Worm (Caenorhabditis elegans) whole organism, L4/young adult: ENCODE data around the gene dhs-7.

Source experiments
- W03F9.2 ChIP-seq: fragments of 150-350 bp; optimal IDR thresholded peaks from 2 replicates; lab custom pipeline; 2014; ENCODE audit warnings: missing biosample characterization, missing genetic modification characterization
- dao-5 ChIP-seq: sonication (generic microtip); optimal IDR thresholded peaks from 2 replicates; lab custom pipeline; 2016; ENCODE audit warnings: missing genotype, missing genetic modification characterization, moderate library complexity, missing compliant biosample characterization
- him-1 ChIP-seq: sonication (generic microtip); optimal IDR thresholded peaks from 2 replicates; lab custom pipeline; 2016; ENCODE audit warnings: missing genotype, missing genetic modification reagents, missing genetic modification characterization, missing compliant biosample characterization

- TF ChIP-seq him-1 (no peak), W03F9.2 (tag; lab: Kevin White, UChicago) (no peak), dao-5 (no peak)
Measured at ce11 chrII:7238248-7238647, 30.0 kb upstream of the dhs-7 start, which contains the start of gene aqp-1.
